Fruit fly (Drosophila melanogaster): ENCODE results near the gene CG9109.

Gene CG9109

dm6 chr2L:6053874-6054469 lies 19.7 kb upstream of the CG9109 start, which contains the start of gene CG13995 (continued):
- no peak for TF ChIP-seq Dref (GFP tag; IDR thresholded peaks at IDR 0.05)
- 0 out of 2 replicates have a peak, but pooled peaks have one; percentile 26 for TF ChIP-seq CG32767 (GFP tag; IDR thresholded peaks at IDR 0.05)
- TF ChIP-seq cg (GFP tag; optimal IDR thresholded peaks at IDR 0.05), result peak; percentile 57
- no peak for TF ChIP-seq Meics (GFP tag; optimal IDR thresholded peaks at IDR 0.05)
- 0 out of 3 replicates have a peak, but pooled peaks have one; percentile 36 for TF ChIP-seq ase (GFP tag; IDR thresholded peaks at IDR 0.05)
- peak; percentile 28 for TF ChIP-seq Blimp-1 (GFP tag; optimal IDR thresholded peaks at IDR 0.05)
- TF ChIP-seq seq (GFP tag; IDR thresholded peaks at IDR 0.05), result peak; percentile 31; the same call in 1 of the 2 replicates
- TF ChIP-seq Deaf1 (tag; optimal IDR thresholded peaks at IDR 0.05), result peak; percentile 89
- no peak for TF ChIP-seq crol (GFP tag; IDR thresholded peaks at IDR 0.05)
- peak; percentile 12; the same call in 1 of the 3 replicates for TF ChIP-seq row (GFP tag; IDR thresholded peaks at IDR 0.05)
- TF ChIP-seq CG30403 (GFP tag; optimal IDR thresholded peaks at IDR 0.05), result no peak
- TF ChIP-seq ERR (GFP tag; optimal IDR thresholded peaks at IDR 0.05), result no peak
- peak; percentile 22 for TF ChIP-seq lab (GFP tag; optimal IDR thresholded peaks at IDR 0.05)
- peak; percentile 14; the same call in 1 of the 2 replicates for TF ChIP-seq Adf1 (GFP tag; IDR thresholded peaks at IDR 0.05)
- TF ChIP-seq ttk (GFP tag; IDR thresholded peaks at IDR 0.05), result 0 out of 2 replicates have a peak, but pooled peaks have one; percentile 24
- no peak for TF ChIP-seq hkb (optimal IDR thresholded peaks at IDR 0.05)
- TF ChIP-seq hkb (GFP tag; IDR thresholded peaks at IDR 0.05), result peak; percentile 19; the same call in 1 of the 2 replicates
- TF ChIP-seq CG18599 (GFP tag; optimal IDR thresholded peaks at IDR 0.05), result peak; percentile 7
- TF ChIP-seq grau (tag; optimal IDR thresholded peaks at IDR 0.05), result peak; percentile 60
- no peak for TF ChIP-seq eve (GFP tag; optimal IDR thresholded peaks at IDR 0.05)

dm6 chr2L:6051212-6051621 lies 17.0 kb upstream of the CG9109 start:
- no peak for TF ChIP-seq CG13287 (GFP tag; IDR thresholded peaks at IDR 0.05; ENCODE audit: partially characterized antibody)
- no peak for TF ChIP-seq br (optimal IDR thresholded peaks at IDR 0.05)
- TF ChIP-seq PHDP (tag; optimal IDR thresholded peaks at IDR 0.05), result peak; percentile 99
- peak; percentile 89 for TF ChIP-seq CG4707 (GFP tag; optimal IDR thresholded peaks at IDR 0.05)
- no peak for TF ChIP-seq HLHmδ (GFP tag; optimal IDR thresholded peaks at IDR 0.05)
- peak; percentile 85 for TF ChIP-seq Nf-YB (GFP tag; optimal IDR thresholded peaks at IDR 0.05)
- TF ChIP-seq CG11093 (GFP tag; IDR thresholded peaks at IDR 0.05), result peak; percentile 73
- TF ChIP-seq Rx (GFP tag; IDR thresholded peaks at IDR 0.05), result peak; percentile 80
- TF ChIP-seq fd3F (GFP tag; optimal IDR thresholded peaks at IDR 0.05), result peak; percentile 92
- peak; percentile 98 for TF ChIP-seq CG9727 (GFP tag; optimal IDR thresholded peaks at IDR 0.05)
- TF ChIP-seq ase (GFP tag; IDR thresholded peaks at IDR 0.05), result peak; percentile 83
- TF ChIP-seq Hsf (GFP tag; optimal IDR thresholded peaks at IDR 0.05), result peak; percentile 94
- TF ChIP-seq luna (GFP tag; optimal IDR thresholded peaks at IDR 0.05), result peak; percentile 83
- TF ChIP-seq CG10431 (GFP tag; optimal IDR thresholded peaks at IDR 0.05), result peak; percentile 92
- peak; percentile 71 for TF ChIP-seq CG31388 (GFP tag; optimal IDR thresholded peaks at IDR 0.05)
- no peak for TF ChIP-seq mld (GFP tag; IDR thresholded peaks at IDR 0.05; ENCODE audit: partially characterized antibody)
- peak; percentile 81 for TF ChIP-seq H15 (GFP tag; IDR thresholded peaks at IDR 0.05)
- peak; percentile 93 for TF ChIP-seq CG10959 (GFP tag; IDR thresholded peaks at IDR 0.05)
- peak; percentile 94 for TF ChIP-seq run (tag; optimal IDR thresholded peaks at IDR 0.05)
- TF ChIP-seq chm (GFP tag; IDR thresholded peaks at IDR 0.05), result peak; percentile 97
- TF ChIP-seq schlank (tag; optimal IDR thresholded peaks at IDR 0.05), result peak; percentile 95
- peak; percentile 93 for TF ChIP-seq HLH54F (GFP tag; optimal IDR thresholded peaks at IDR 0.05)
- peak; percentile 86 for TF ChIP-seq NK7.1 (GFP tag; optimal IDR thresholded peaks at IDR 0.05)
- peak; percentile 77 for TF ChIP-seq CG8944 (GFP tag; optimal IDR thresholded peaks at IDR 0.05)
- peak; percentile 87 for TF ChIP-seq CG9932 (GFP tag; IDR thresholded peaks at IDR 0.05)
- TF ChIP-seq pum (GFP tag; optimal IDR thresholded peaks at IDR 0.05), result peak; percentile 90
- TF ChIP-seq knrl (GFP tag; IDR thresholded peaks at IDR 0.05; ENCODE audit: partially characterized antibody), result no peak
- peak; percentile 100 for TF ChIP-seq Med (GFP tag)
- TF ChIP-seq CG6175 (GFP tag; IDR thresholded peaks at IDR 0.05), result no peak
- peak; percentile 52 for TF ChIP-seq CTCF (GFP tag; optimal IDR thresholded peaks at IDR 0.05)
- TF ChIP-seq lmd (GFP tag; IDR thresholded peaks at IDR 0.05), result peak; percentile 92
- TF ChIP-seq NC2α (GFP tag; optimal IDR thresholded peaks at IDR 0.05), result peak; percentile 81
- no peak for TF ChIP-seq cad (GFP tag; optimal IDR thresholded peaks at IDR 0.05)
